Fruit fly (Drosophila melanogaster) S2 (cell line): ENCODE measurements around the gene CG14417.

Experiments used
- CG8478 ChIP-seq: fragments of >200 bp; optimal IDR thresholded peaks from 2 replicates; lab custom pipeline; 2018
- CTCF ChIP-seq, 2 experiments: fragments of >200 bp; optimal IDR thresholded peaks; 2 replicates each; lab custom pipeline; 2018

The CG14417 gene

DNA sequence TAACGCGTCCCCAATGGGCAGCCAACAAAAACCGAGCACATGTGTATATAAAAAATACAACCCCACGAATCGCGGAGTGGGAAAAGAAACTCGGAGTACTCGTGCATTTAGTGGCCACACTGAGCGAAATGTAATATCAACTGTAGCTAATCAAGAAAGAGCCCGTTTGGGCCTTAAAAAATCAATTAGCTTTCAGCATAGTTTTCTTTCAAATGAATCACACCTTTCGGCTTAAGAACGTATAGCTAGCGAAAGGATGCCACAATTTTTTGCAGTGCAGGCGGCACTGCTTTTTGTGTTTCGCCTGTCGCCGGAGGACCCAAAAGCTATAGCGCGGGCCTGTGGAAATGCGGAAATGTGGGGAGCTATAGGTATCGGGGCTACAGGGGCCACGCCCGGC, 15.4 kb downstream of the CG14417 start:
- no peak for TF ChIP-seq CG8478 (lab: Kevin White, UChicago)
- TF ChIP-seq CTCF (optimal IDR thresholded peaks at IDR 0.05; lab: Kevin White, UChicago), result no peak
